Worm (Caenorhabditis elegans): ENCODE data around the gene fbxa-160.

- TF ChIP-seq ama-1 (optimal IDR thresholded peaks at IDR 0.05) (no peak), hmg-4 (GFP tag; optimal IDR thresholded peaks at IDR 0.05) (no peak), B0310.2 (tag; optimal IDR thresholded peaks at IDR 0.05) (no peak), hmbx-1 (tag; optimal IDR thresholded peaks at IDR 0.05) (no peak), pes-1 (GFP tag; IDR thresholded peaks at IDR 0.05) (no peak), flt-1 (GFP tag; IDR thresholded peaks at IDR 0.05) (no peak)
Observed at ce11 chrII:1668913-1669312, 44.4 kb upstream of the fbxa-160 start, which contains the start of gene srw-97.
